Worm (Caenorhabditis elegans) whole organism, young adult: ENCODE data around the gene F52G3.7.

ENCODE experiments used
- B0019.2 ChIP-seq: fragments of 200-800 bp; sonication (Bioruptor generic); conservative IDR thresholded peaks from 2 replicates; pipeline ENCODE4 v1.3.6; 2022; ENCODE audit warnings: missing genetic modification reagents, missing genetic modification characterization, missing compliant biosample characterization
- C17E4.6 ChIP-seq: fragments of 200-800 bp; sonication (Bioruptor generic); IDR thresholded peaks from 2 replicates; pipeline ENCODE4 v1.3.6; 2022; ENCODE audit warnings: missing genetic modification reagents, missing genetic modification characterization, missing compliant biosample characterization
- F10E7.11 ChIP-seq: sonication (generic microtip); optimal IDR thresholded peaks from 2 replicates; lab custom pipeline; 2017; ENCODE audit warnings: mild to moderate bottlenecking, missing genetic modification characterization, moderate library complexity, missing compliant biosample characterization
- F22D6.2 ChIP-seq: sonication (generic microtip); optimal IDR thresholded peaks from 2 replicates; lab custom pipeline; 2016; ENCODE audit warnings: mild to moderate bottlenecking, missing genetic modification characterization, missing compliant biosample characterization
- F33H1.4 ChIP-seq: fragments of 200-800 bp; sonication (Bioruptor generic); IDR thresholded peaks from 2 replicates; pipeline ENCODE4 v1.3.6; 2022; ENCODE audit warnings: missing genetic modification reagents, missing genetic modification characterization, missing compliant biosample characterization
- F37B4.10 ChIP-seq: fragments of 200-800 bp; sonication (Bioruptor generic); IDR thresholded peaks from 2 replicates; pipeline ENCODE4 v1.3.6; 2022; ENCODE audit warnings: missing genetic modification characterization, missing compliant biosample characterization
- F55B11.4 ChIP-seq: sonication (generic microtip); optimal IDR thresholded peaks from 2 replicates; lab custom pipeline; 2016; ENCODE audit warnings: missing compliant biosample characterization, missing genetic modification characterization, borderline replicate concordance; ENCODE audit not compliant: insufficient read depth
- K11D2.4 ChIP-seq: fragments of 200-800 bp; sonication (Bioruptor generic); IDR thresholded peaks from 2 replicates; pipeline ENCODE4 v1.3.6; 2022; ENCODE audit warnings: missing genetic modification reagents, missing genetic modification characterization, missing compliant biosample characterization
- T26A5.8 ChIP-seq: sonication (generic microtip); optimal IDR thresholded peaks from 2 replicates; lab custom pipeline; 2016; ENCODE audit warnings: missing genetic modification characterization, missing compliant biosample characterization
- Y53G8AR.9 ChIP-seq: fragments of 200-800 bp; sonication (Bioruptor generic); conservative IDR thresholded peaks from 2 replicates; pipeline ENCODE4 v1.3.6; 2022; ENCODE audit warnings: missing genetic modification reagents, missing genetic modification characterization, missing compliant biosample characterization
- Y56A3A.18 ChIP-seq: fragments of 200-800 bp; sonication (Bioruptor generic); IDR thresholded peaks from 2 replicates; pipeline ENCODE4 v1.3.6; 2022; ENCODE audit warnings: missing genetic modification reagents, missing genetic modification characterization, missing compliant biosample characterization
- Y79H2A.3 ChIP-seq: fragments of 200-800 bp; sonication (Bioruptor generic); conservative IDR thresholded peaks from 2 replicates; pipeline ENCODE4 v1.3.6; 2022; ENCODE audit warnings: missing genetic modification reagents, missing genetic modification characterization, missing compliant biosample characterization
- aptf-3 ChIP-seq: fragments of 200-800 bp; sonication (Bioruptor generic); IDR thresholded peaks from 2 replicates; pipeline ENCODE4 v1.3.6; 2022; ENCODE audit warnings: missing genetic modification characterization, missing compliant biosample characterization
- athp-1 ChIP-seq: sonication (generic microtip); optimal IDR thresholded peaks from 2 replicates; lab custom pipeline; 2017; ENCODE audit warnings: mild to moderate bottlenecking, missing genetic modification characterization, missing compliant biosample characterization
- attf-5 ChIP-seq: fragments of 200-800 bp; sonication (Bioruptor generic); optimal IDR thresholded peaks from 2 replicates; lab custom pipeline; 2018; ENCODE audit warnings: mild to moderate bottlenecking, missing genetic modification characterization, missing compliant biosample characterization
- bed-1 ChIP-seq: fragments of 200-800 bp; sonication (Bioruptor generic); IDR thresholded peaks from 2 replicates; pipeline ENCODE4 v1.3.6; 2022; ENCODE audit warnings: missing genetic modification reagents, missing genetic modification characterization, missing compliant biosample characterization
- bed-2 ChIP-seq: fragments of 200-800 bp; sonication (Bioruptor generic); IDR thresholded peaks from 2 replicates; pipeline ENCODE4 v1.3.6; 2022; ENCODE audit warnings: missing genetic modification reagents, missing genetic modification characterization, missing compliant biosample characterization
- ceh-40 ChIP-seq: fragments of 200-800 bp; sonication (Bioruptor generic); IDR thresholded peaks from 2 replicates; pipeline ENCODE4 v1.3.6; 2022; ENCODE audit warnings: missing genetic modification characterization, missing compliant biosample characterization
- ceh-91 ChIP-seq: fragments of 200-800 bp; sonication (Bioruptor generic); IDR thresholded peaks from 2 replicates; pipeline ENCODE4 v1.3.6; 2022; ENCODE audit warnings: missing genetic modification reagents, missing genetic modification characterization, missing compliant biosample characterization
- chd-7 ChIP-seq: sonication (generic microtip); optimal IDR thresholded peaks from 2 replicates; lab custom pipeline; 2016; ENCODE audit warnings: mild to moderate bottlenecking, missing genetic modification characterization, moderate library complexity, missing compliant biosample characterization
- dpff-1 ChIP-seq: sonication (generic microtip); optimal IDR thresholded peaks from 2 replicates; lab custom pipeline; 2017; ENCODE audit warnings: mild to moderate bottlenecking, missing genetic modification characterization, missing compliant biosample characterization
- efl-1 ChIP-seq: fragments of 150-350 bp; optimal IDR thresholded peaks from 2 replicates; lab custom pipeline; 2014; ENCODE audit warnings: missing biosample characterization, missing genetic modification reagents, missing genetic modification characterization
- egl-18 ChIP-seq: fragments of 200-800 bp; sonication (Bioruptor generic); IDR thresholded peaks from 2 replicates; pipeline ENCODE4 v1.3.6; 2022; ENCODE audit warnings: missing genetic modification reagents, missing genetic modification characterization, missing compliant biosample characterization
- hlh-26 ChIP-seq: fragments of 200-800 bp; sonication (Bioruptor generic); conservative IDR thresholded peaks from 2 replicates; pipeline ENCODE4 v1.3.6; 2022; ENCODE audit warnings: missing genetic modification reagents, missing genetic modification characterization, missing compliant biosample characterization
- hmg-1.2 ChIP-seq: fragments of 200-800 bp; sonication (Bioruptor generic); IDR thresholded peaks from 2 replicates; pipeline ENCODE4 v1.3.6; 2022; ENCODE audit warnings: missing genetic modification reagents, missing genetic modification characterization, missing compliant biosample characterization
- hmg-20 ChIP-seq: fragments of 200-800 bp; sonication (Bioruptor generic); IDR thresholded peaks from 2 replicates; pipeline ENCODE4 v1.3.6; 2022; ENCODE audit warnings: missing genetic modification reagents, missing genetic modification characterization, missing compliant biosample characterization
- hrde-1 ChIP-seq: sonication (generic microtip); optimal IDR thresholded peaks from 2 replicates; lab custom pipeline; 2016; ENCODE audit warnings: missing genetic modification characterization, mild to moderate bottlenecking, missing compliant biosample characterization, moderate library complexity, missing genotype, missing genetic modification reagents, borderline replicate concordance
- let-526 ChIP-seq: fragments of 200-800 bp; sonication (Bioruptor generic); IDR thresholded peaks from 2 replicates; pipeline ENCODE4 v1.3.6; 2022; ENCODE audit warnings: missing genetic modification reagents, missing genetic modification characterization, missing compliant biosample characterization
- let-607 ChIP-seq, 2 experiments: fragments of 200-800 bp in 1 of 2; sonication (Bioruptor generic) in 1 of 2; sonication (generic microtip) in 1 of 2; optimal IDR thresholded peaks; 2 replicates each; lab custom pipeline; 2016 to 2018; ENCODE audit warnings: mild to moderate bottlenecking in 2 of 2, missing compliant biosample characterization in 2 of 2, missing genetic modification characterization in 2 of 2, moderate library complexity in 2 of 2, missing genotype in 1 of 2
- lin-26 ChIP-seq: fragments of 200-800 bp; sonication (Bioruptor generic); IDR thresholded peaks from 2 replicates; pipeline ENCODE4 v1.3.6; 2022; ENCODE audit warnings: missing genetic modification reagents, missing genetic modification characterization, missing compliant biosample characterization
- lin-35 ChIP-seq, 3 experiments: fragments of 150-350 bp in 2 of 3; sonication (generic microtip) in 1 of 3; optimal IDR thresholded peaks; 2 replicates each; lab custom pipeline; 2014 to 2018; ENCODE audit warnings: missing biosample characterization in 3 of 3, missing genetic modification characterization in 3 of 3, missing genetic modification reagents in 3 of 3
- lin-54 ChIP-seq: fragments of 200-800 bp; sonication (Bioruptor generic); optimal IDR thresholded peaks from 2 replicates; lab custom pipeline; 2018; ENCODE audit warnings: mild to moderate bottlenecking, missing genetic modification characterization, missing compliant biosample characterization
- lsl-1 ChIP-seq: fragments of 200-800 bp; sonication (Bioruptor generic); optimal IDR thresholded peaks from 2 replicates; lab custom pipeline; 2018; ENCODE audit warnings: mild to moderate bottlenecking, missing genetic modification characterization, moderate library complexity, missing compliant biosample characterization
- lsy-27 ChIP-seq: sonication (generic microtip); optimal IDR thresholded peaks from 2 replicates; lab custom pipeline; 2017; ENCODE audit warnings: missing genetic modification characterization, mild to moderate bottlenecking, missing compliant biosample characterization, antibody characterized with exemption, missing genotype, borderline replicate concordance; ENCODE audit not compliant: insufficient read depth
- mes-4 ChIP-seq: sonication (generic microtip); optimal IDR thresholded peaks from 2 replicates; lab custom pipeline; 2016; ENCODE audit warnings: missing genotype, missing genetic modification characterization, missing compliant biosample characterization
- sdz-38 ChIP-seq: sonication (generic microtip); optimal IDR thresholded peaks from 2 replicates; lab custom pipeline; 2016; ENCODE audit warnings: missing genotype, missing genetic modification characterization, missing compliant biosample characterization
- sea-2 ChIP-seq: fragments of 200-800 bp; sonication (Bioruptor generic); IDR thresholded peaks from 2 replicates; pipeline ENCODE4 v1.3.6; 2022; ENCODE audit warnings: missing genetic modification characterization, missing compliant biosample characterization
- snpc-1.3 ChIP-seq: sonication (generic microtip); optimal IDR thresholded peaks from 2 replicates; lab custom pipeline; 2017; ENCODE audit warnings: missing genetic modification characterization, mild to moderate bottlenecking, missing compliant biosample characterization, antibody characterized with exemption, moderate library complexity, missing genotype, missing genetic modification reagents; ENCODE audit not compliant: insufficient read depth
- tlf-1 ChIP-seq: fragments of 200-800 bp; sonication (Bioruptor generic); optimal IDR thresholded peaks from 2 replicates; lab custom pipeline; 2018; ENCODE audit warnings: mild to moderate bottlenecking, missing genetic modification characterization, missing compliant biosample characterization
- unc-130 ChIP-seq: sonication (generic microtip); optimal IDR thresholded peaks from 2 replicates; lab custom pipeline; 2016; ENCODE audit warnings: missing genetic modification reagents, missing genetic modification characterization, missing compliant biosample characterization
- xnd-1 ChIP-seq: sonication (generic microtip); optimal IDR thresholded peaks from 2 replicates; lab custom pipeline; 2016; ENCODE audit warnings: missing genotype, missing genetic modification reagents, missing genetic modification characterization, missing compliant biosample characterization
- zim-3 ChIP-seq: sonication (generic microtip); optimal IDR thresholded peaks from 2 replicates; lab custom pipeline; 2017; ENCODE audit warnings: mild to moderate bottlenecking, missing genetic modification characterization, moderate library complexity, missing compliant biosample characterization
- ztf-22 ChIP-seq: fragments of 200-800 bp; sonication (Bioruptor generic); optimal IDR thresholded peaks from 2 replicates; lab custom pipeline; 2018; ENCODE audit warnings: mild to moderate bottlenecking, missing genetic modification characterization, moderate library complexity, missing compliant biosample characterization
- ztf-25 ChIP-seq: fragments of 200-800 bp; sonication (Bioruptor generic); IDR thresholded peaks from 2 replicates; pipeline ENCODE4 v1.3.6; 2022; ENCODE audit warnings: missing genetic modification reagents, missing genetic modification characterization, missing compliant biosample characterization
- ztf-28 ChIP-seq: fragments of 200-800 bp; sonication (Bioruptor generic); IDR thresholded peaks from 2 replicates; pipeline ENCODE4 v1.3.6; 2022; ENCODE audit warnings: missing genetic modification reagents, missing genetic modification characterization, missing compliant biosample characterization
- ztf-3 ChIP-seq: fragments of 200-800 bp; sonication (Bioruptor generic); optimal IDR thresholded peaks from 2 replicates; lab custom pipeline; 2018; ENCODE audit warnings: mild to moderate bottlenecking, missing genetic modification characterization, missing compliant biosample characterization

Gene F52G3.7

ce11 chrX:16929560-16930332 lies 34.0 kb upstream of the F52G3.7 start (continued):
- TF ChIP-seq F55B11.4 (tag; lab: Kevin White, UChicago) (no peak), ztf-3 (GFP tag; lab: Kevin White, UChicago) (peak; percentile 83), snpc-1.3 (tag; lab: Kevin White, UChicago) (peak; percentile 43), ceh-91 (no peak), hmg-1.2 (GFP tag; lab: Robert Waterston, UW) (peak; percentile 88), sea-2 (GFP tag; lab: Robert Waterston, UW) (peak; percentile 77), xnd-1 (no peak), zim-3 (tag; lab: Kevin White, UChicago) (peak; percentile 47), B0019.2 (no peak), aptf-3 (peak; percentile 47; the same call in 1 of the 2 replicates), F22D6.2 (tag; lab: Kevin White, UChicago) (peak; percentile 88), let-607 (tag; optimal IDR thresholded peaks at IDR 0.05; lab: Kevin White, UChicago) (peak; percentile 88 to 93), athp-1 (tag; lab: Kevin White, UChicago) (peak; percentile 79), attf-5 (GFP tag; lab: Kevin White, UChicago) (peak; percentile 87), sdz-38 (tag; lab: Kevin White, UChicago) (no peak), Y79H2A.3 (GFP tag; lab: Robert Waterston, UW) (no peak), F37B4.10 (GFP tag; lab: Robert Waterston, UW) (peak; percentile 77; the same call in 1 of the 2 replicates), let-526 (GFP tag; lab: Robert Waterston, UW) (peak; percentile 91), F33H1.4 (peak; percentile 41; the same call in 1 of the 2 replicates), Y56A3A.18 (GFP tag; lab: Robert Waterston, UW) (peak; percentile 30), hlh-26 (no peak), ztf-25 (GFP tag; lab: Robert Waterston, UW) (no peak), mes-4 (tag; lab: Kevin White, UChicago) (no peak), hmg-20 (peak; percentile 15; the same call in 1 of the 2 replicates), ztf-22 (peak; percentile 77), lin-26 (no peak; the same call in none of the 2 replicates), lsl-1 (GFP tag; lab: Kevin White, UChicago) (no peak), hrde-1 (tag; lab: Kevin White, UChicago) (no peak), bed-1 (GFP tag; lab: Robert Waterston, UW) (0 out of 2 replicates have a peak, but pooled peaks have one; percentile 84), Y53G8AR.9 (GFP tag; lab: Robert Waterston, UW) (peak; percentile 76), C17E4.6 (GFP tag; lab: Robert Waterston, UW) (no peak), K11D2.4 (peak; percentile 93), lin-54 (GFP tag; lab: Kevin White, UChicago) (peak; percentile 42), ceh-40 (GFP tag; lab: Robert Waterston, UW) (no peak), ztf-28 (GFP tag; lab: Robert Waterston, UW) (no peak), T26A5.8 (peak; percentile 16), unc-130 (GFP tag; lab: Kevin White, UChicago) (no peak), lsy-27 (tag; lab: Kevin White, UChicago) (no peak), lin-35 (GFP tag; optimal IDR thresholded peaks at IDR 0.05; lab: Kevin White, UChicago) (peak in 2 of 3 experiments; percentile 40 to 59), tlf-1 (GFP tag; lab: Kevin White, UChicago) (peak; percentile 93), dpff-1 (peak; percentile 68), F10E7.11 (tag; lab: Kevin White, UChicago) (no peak), chd-7 (tag; lab: Kevin White, UChicago) (peak; percentile 99), bed-2 (GFP tag; lab: Robert Waterston, UW) (no peak), efl-1 (GFP tag; lab: Kevin White, UChicago) (no peak), egl-18 (GFP tag; lab: Robert Waterston, UW) (no peak; the same call in 1 of the 2 replicates)
